Fruit fly (Drosophila melanogaster) whole organism: ENCODE results near the gene GNBP2.

Experiments
- CG8478 ChIP-seq: fragments of >200 bp; optimal IDR thresholded peaks from 2 replicates; lab custom pipeline; 2018; ENCODE audit warnings: inconsistent platforms
- Dll ChIP-seq: fragments of >200 bp; optimal IDR thresholded peaks from 2 replicates; lab custom pipeline; 2017
- EcR ChIP-seq, 2 experiments: fragments of >200 bp; optimal IDR thresholded peaks; 2 replicates each; lab custom pipeline; 2017; ENCODE audit warnings: missing biosample characterization in 2 of 2, missing genetic modification characterization in 2 of 2, missing genetic modification reagents in 2 of 2
- pan ChIP-seq: fragments of >200 bp; optimal IDR thresholded peaks from 2 replicates; lab custom pipeline; 2017
- psq ChIP-seq: fragments of >200 bp; optimal IDR thresholded peaks from 2 replicates; lab custom pipeline; 2017
- usp ChIP-seq: fragments of >200 bp; optimal IDR thresholded peaks from 2 replicates; lab custom pipeline; 2017; ENCODE audit warnings: missing biosample characterization, missing genetic modification characterization, mixed read lengths

GNBP2 gene

dm6 chr3L:18665594-18665993 lies 9.6 kb downstream of the GNBP2 start:
- no peak for TF ChIP-seq pan (lab: Kevin White, UChicago)
- no peak for TF ChIP-seq EcR (GFP tag; optimal IDR thresholded peaks at IDR 0.05; lab: Kevin White, UChicago)
- no peak for TF ChIP-seq CG8478 (lab: Kevin White, UChicago)
- no peak for TF ChIP-seq Dll (lab: Kevin White, UChicago)
- TF ChIP-seq psq (lab: Kevin White, UChicago), result no peak
- TF ChIP-seq usp (GFP tag; lab: Kevin White, UChicago), result no peak

dm6 chr3L:18653737-18654136 lies 21.5 kb downstream of the GNBP2 start:
- TF ChIP-seq pan (lab: Kevin White, UChicago), result no peak
- no peak for TF ChIP-seq CG8478 (lab: Kevin White, UChicago)
- no peak for TF ChIP-seq usp (GFP tag; lab: Kevin White, UChicago)
- no peak for TF ChIP-seq EcR (GFP tag; optimal IDR thresholded peaks at IDR 0.05; lab: Kevin White, UChicago)

dm6 chr3L:18643222-18643621 lies 32.0 kb downstream of the GNBP2 start:
- TF ChIP-seq psq (lab: Kevin White, UChicago) (no peak), EcR (GFP tag; optimal IDR thresholded peaks at IDR 0.05; lab: Kevin White, UChicago) (no peak), pan (lab: Kevin White, UChicago) (no peak), Dll (lab: Kevin White, UChicago) (no peak), CG8478 (lab: Kevin White, UChicago) (no peak), usp (GFP tag; lab: Kevin White, UChicago) (no peak)

- TF ChIP-seq usp (GFP tag; lab: Kevin White, UChicago), result no peak
- no peak for TF ChIP-seq CG8478 (lab: Kevin White, UChicago)
- TF ChIP-seq psq (lab: Kevin White, UChicago), result no peak
- no peak for TF ChIP-seq EcR (GFP tag; optimal IDR thresholded peaks at IDR 0.05; lab: Kevin White, UChicago)
- no peak for TF ChIP-seq Dll (lab: Kevin White, UChicago)
- TF ChIP-seq pan (lab: Kevin White, UChicago), result no peak
These were observed 34.4 kb downstream of the GNBP2 start for dm6 chr3L:18640584-18641527.

dm6 chr3L:18638487-18638886 lies 36.7 kb downstream of the GNBP2 start:
- TF ChIP-seq usp (GFP tag; lab: Kevin White, UChicago), result no peak
- no peak for TF ChIP-seq CG8478 (lab: Kevin White, UChicago)
- TF ChIP-seq pan (lab: Kevin White, UChicago), result no peak
- no peak for TF ChIP-seq psq (lab: Kevin White, UChicago)
- no peak for TF ChIP-seq Dll (lab: Kevin White, UChicago)
- no peak for TF ChIP-seq EcR (GFP tag; optimal IDR thresholded peaks at IDR 0.05; lab: Kevin White, UChicago)

- TF ChIP-seq EcR (GFP tag; optimal IDR thresholded peaks at IDR 0.05; lab: Kevin White, UChicago), result no peak
- TF ChIP-seq CG8478 (lab: Kevin White, UChicago), result no peak
- TF ChIP-seq psq (lab: Kevin White, UChicago), result no peak
- no peak for TF ChIP-seq usp (GFP tag; lab: Kevin White, UChicago)
- TF ChIP-seq pan (lab: Kevin White, UChicago), result no peak
- TF ChIP-seq Dll (lab: Kevin White, UChicago), result no peak
These were observed 37.2 kb downstream of the GNBP2 start for dm6 chr3L:18638043-18638442.

- no peak for TF ChIP-seq Dll (lab: Kevin White, UChicago)
- TF ChIP-seq pan (lab: Kevin White, UChicago), result no peak
- no peak for TF ChIP-seq usp (GFP tag; lab: Kevin White, UChicago)
- no peak for TF ChIP-seq psq (lab: Kevin White, UChicago)
- no peak for TF ChIP-seq CG8478 (lab: Kevin White, UChicago)
- no peak for TF ChIP-seq EcR (GFP tag; optimal IDR thresholded peaks at IDR 0.05; lab: Kevin White, UChicago)
These were observed 37.9 kb downstream of the GNBP2 start for dm6 chr3L:18637348-18637747.

dm6 chr3L:18636782-18637181 lies 38.4 kb downstream of the GNBP2 start:
- TF ChIP-seq usp (GFP tag; lab: Kevin White, UChicago) (no peak), psq (lab: Kevin White, UChicago) (no peak), CG8478 (lab: Kevin White, UChicago) (no peak), Dll (lab: Kevin White, UChicago) (no peak), EcR (GFP tag; optimal IDR thresholded peaks at IDR 0.05; lab: Kevin White, UChicago) (no peak), pan (lab: Kevin White, UChicago) (no peak)

- no peak for TF ChIP-seq CG8478 (lab: Kevin White, UChicago)
- TF ChIP-seq pan (lab: Kevin White, UChicago), result peak; percentile 32
These were observed 40.3 kb downstream of the GNBP2 start for dm6 chr3L:18634792-18635471.

- no peak for TF ChIP-seq Dll (lab: Kevin White, UChicago)
- TF ChIP-seq usp (GFP tag; lab: Kevin White, UChicago), result no peak
- no peak for TF ChIP-seq psq (lab: Kevin White, UChicago)
- no peak for TF ChIP-seq pan (lab: Kevin White, UChicago)
- TF ChIP-seq CG8478 (lab: Kevin White, UChicago), result no peak
- no peak for TF ChIP-seq EcR (GFP tag; optimal IDR thresholded peaks at IDR 0.05; lab: Kevin White, UChicago)
These were observed 42.1 kb downstream of the GNBP2 start for dm6 chr3L:18633084-18633483.

dm6 chr3L:18632187-18632635 lies 43.0 kb downstream of the GNBP2 start:
- TF ChIP-seq usp (GFP tag; lab: Kevin White, UChicago) (no peak), EcR (GFP tag; optimal IDR thresholded peaks at IDR 0.05; lab: Kevin White, UChicago) (no peak), psq (lab: Kevin White, UChicago) (no peak), CG8478 (lab: Kevin White, UChicago) (no peak), Dll (lab: Kevin White, UChicago) (no peak), pan (lab: Kevin White, UChicago) (no peak)
